In the genomic region with DNA sequence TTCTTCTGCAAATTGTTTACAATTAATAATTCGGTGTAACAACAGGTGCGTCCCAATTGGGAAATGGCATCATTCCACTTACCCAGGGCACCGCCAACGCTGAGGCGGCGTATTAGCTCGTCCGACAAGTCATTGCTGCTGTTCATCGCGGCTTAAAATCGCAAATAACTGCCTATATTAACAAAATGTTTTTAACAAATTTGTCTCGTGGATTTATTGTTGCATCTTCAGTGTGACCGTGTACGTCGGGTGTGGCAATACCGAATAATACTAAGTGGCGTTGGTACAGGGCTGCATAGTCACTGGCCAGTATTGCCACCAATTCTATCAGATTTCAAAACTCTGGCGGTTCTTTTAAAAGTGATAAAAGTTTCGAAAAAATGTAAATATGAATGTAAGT, we compare ENCODE assay signal across 4 fruit fly cellular contexts.
A peak's percentile ranks its signal among the peaks of the same experiment; 100 is the strongest.
TF ChIP-seq lines count a peak whose summit lies in the region.

TSS of gene Ets97D (minus strand) at position 272 of the 400 bp plus-strand sequence.

- TF ChIP-seq CTCF in whole organism, embryonic (GFP tag; optimal IDR thresholded peaks at IDR 0.05; lab: Kevin White, UChicago) = no peak

TF ChIP-seq in whole organism, adult, 20 proteins besides CTCF, POLR2A, EP300 and RAD21:
- TF ChIP-seq cic (GFP tag; optimal IDR thresholded peaks at IDR 0.05; lab: Kevin White, UChicago) (no peak), CG14711 (tag; optimal IDR thresholded peaks at IDR 0.05; lab: Kevin White, UChicago) (peak; percentile 93), Mnt (GFP tag; optimal IDR thresholded peaks at IDR 0.05; lab: Kevin White, UChicago) (peak; percentile 83), CG7101 (tag; optimal IDR thresholded peaks at IDR 0.05; lab: Kevin White, UChicago) (no peak), CG33017 (tag; optimal IDR thresholded peaks at IDR 0.05; lab: Kevin White, UChicago) (no peak), bab1 (GFP tag; optimal IDR thresholded peaks at IDR 0.05; lab: Kevin White, UChicago) (peak; percentile 60)

TF ChIP-seq in whole organism, embryonic, 481 proteins besides CTCF, POLR2A, EP300 and RAD21 (continues in another document):
- TF ChIP-seq Sin3A (optimal IDR thresholded peaks at IDR 0.05; lab: Kevin White, UChicago) (peak; percentile 42), CG6765 (GFP tag; optimal IDR thresholded peaks at IDR 0.05; lab: Kevin White, UChicago) (no peak), Dref (GFP tag; IDR thresholded peaks at IDR 0.05; lab: Robert Waterston, UW) (no peak), CG16815 (GFP tag; optimal IDR thresholded peaks at IDR 0.05; lab: Kevin White, UChicago) (no peak), CG31224 (GFP tag; IDR thresholded peaks at IDR 0.05; lab: Robert Waterston, UW) (no peak), crc (GFP tag; optimal IDR thresholded peaks at IDR 0.05; lab: Kevin White, UChicago) (no peak), Trl (optimal IDR thresholded peaks at IDR 0.05; lab: Kevin White, UChicago) (no peak), Trl (GFP tag; optimal IDR thresholded peaks at IDR 0.05; lab: Kevin White, UChicago) (no peak), pan (optimal IDR thresholded peaks at IDR 0.05; lab: Kevin White, UChicago) (no peak), pan (GFP tag; optimal IDR thresholded peaks at IDR 0.05 in 1 of 2, IDR thresholded peaks at IDR 0.05 in 1 of 2) (no peak), cwo (GFP tag; optimal IDR thresholded peaks at IDR 0.05; lab: Kevin White, UChicago) (no peak), Sox100B (GFP tag; optimal IDR thresholded peaks at IDR 0.05; lab: Kevin White, UChicago) (no peak), dati (GFP tag; IDR thresholded peaks at IDR 0.05; lab: Robert Waterston, UW) (no peak), zen (tag; optimal IDR thresholded peaks at IDR 0.05; lab: Kevin White, UChicago) (no peak), CG8944 (GFP tag; optimal IDR thresholded peaks at IDR 0.05; lab: Kevin White, UChicago) (no peak), Hr39 (optimal IDR thresholded peaks at IDR 0.05; lab: Kevin White, UChicago) (no peak), H2.0 (GFP tag; IDR thresholded peaks at IDR 0.05; lab: Robert Waterston, UW) (no peak), CG17359 (tag; optimal IDR thresholded peaks at IDR 0.05; lab: Kevin White, UChicago) (no peak), lola (GFP tag; optimal IDR thresholded peaks at IDR 0.05; lab: Kevin White, UChicago) (no peak), sens (GFP tag; lab: Kevin White, UChicago) (peak; percentile 77), GATAe (GFP tag; conservative IDR thresholded peaks at IDR 0.05; lab: Robert Waterston, UW) (no peak), CG18599 (GFP tag; optimal IDR thresholded peaks at IDR 0.05; lab: Kevin White, UChicago) (no peak), CG7928 (GFP tag; optimal IDR thresholded peaks at IDR 0.05; lab: Kevin White, UChicago) (peak; percentile 97), vvl (GFP tag; IDR thresholded peaks at IDR 0.05; lab: Robert Waterston, UW) (no peak; the same call in 1 of the 2 replicates), Aef1 (GFP tag; IDR thresholded peaks at IDR 0.05; lab: Robert Waterston, UW) (no peak), Nf-YA (GFP tag; IDR thresholded peaks at IDR 0.05; lab: Robert Waterston, UW) (no peak), CG15514 (GFP tag; optimal IDR thresholded peaks at IDR 0.05; lab: Kevin White, UChicago) (peak; percentile 49), cas (GFP tag; IDR thresholded peaks at IDR 0.05; lab: Robert Waterston, UW) (no peak), Adf1 (GFP tag; IDR thresholded peaks at IDR 0.05; lab: Robert Waterston, UW) (no peak)

TF ChIP-seq in whole organism, prepupa, 60 proteins besides CTCF, POLR2A, EP300 and RAD21:
- TF ChIP-seq fkh (GFP tag; optimal IDR thresholded peaks at IDR 0.05; lab: Kevin White, UChicago) (peak; percentile 83), Eip78C (GFP tag; lab: Kevin White, UChicago) (peak; percentile 42), CG10669 (GFP tag; optimal IDR thresholded peaks at IDR 0.05; lab: Kevin White, UChicago) (no peak), dsx (GFP tag; optimal IDR thresholded peaks at IDR 0.05; lab: Kevin White, UChicago; ENCODE audit: poor library complexity, severe bottlenecking) (peak; percentile 33), fd59A (GFP tag; optimal IDR thresholded peaks at IDR 0.05; lab: Kevin White, UChicago) (no peak), Sox14 (GFP tag; optimal IDR thresholded peaks at IDR 0.05; lab: Kevin White, UChicago) (peak; percentile 8), ss (GFP tag; optimal IDR thresholded peaks at IDR 0.05; lab: Kevin White, UChicago) (no peak)

TF ChIP-seq in whole organism, pupa, 21 proteins besides CTCF, POLR2A, EP300 and RAD21:
- TF ChIP-seq CG12605 (GFP tag; IDR thresholded peaks at IDR 0.05; lab: Robert Waterston, UW) (0 out of 2 replicates have a peak, but pooled peaks have one; percentile 25), EcR (GFP tag; optimal IDR thresholded peaks at IDR 0.05; lab: Kevin White, UChicago) (no peak)
